Fruit fly (Drosophila melanogaster): ENCODE results near the gene SPE.

SPE gene

DNA sequence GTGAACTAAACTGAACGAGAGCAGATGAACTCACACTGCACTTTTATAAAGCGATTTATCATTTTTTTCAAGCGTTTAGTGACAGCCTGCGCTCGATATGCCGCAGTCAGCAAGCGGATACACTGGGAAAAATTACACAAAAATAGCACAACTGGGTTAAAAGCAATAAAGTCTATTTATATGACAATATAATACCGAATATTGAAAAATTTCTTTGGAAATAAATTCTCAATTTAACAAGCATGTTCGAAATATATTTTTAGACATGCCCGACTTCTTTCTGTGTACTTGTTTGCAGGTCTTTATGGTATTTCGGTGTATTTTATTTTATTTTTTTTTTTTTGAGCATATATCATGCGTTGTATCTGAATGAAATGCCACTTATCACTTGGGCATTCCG lies 27.8 kb downstream of the SPE start:
- peak; percentile 50 for TF ChIP-seq ranshi (GFP tag; IDR thresholded peaks at IDR 0.05)
- peak; percentile 39 for TF ChIP-seq CG4424 (GFP tag; optimal IDR thresholded peaks at IDR 0.05)
- peak; percentile 33 for TF ChIP-seq CG33557 (GFP tag; optimal IDR thresholded peaks at IDR 0.05)
- TF ChIP-seq her (GFP tag; optimal IDR thresholded peaks at IDR 0.05): no peak
- TF ChIP-seq lbe (GFP tag; optimal IDR thresholded peaks at IDR 0.05): peak; percentile 77
- no peak for TF ChIP-seq CG9932 (GFP tag; IDR thresholded peaks at IDR 0.05)
- TF ChIP-seq ara (GFP tag; IDR thresholded peaks at IDR 0.05): peak; percentile 75
- TF ChIP-seq Xbp1 (GFP tag; optimal IDR thresholded peaks at IDR 0.05): peak; percentile 78
- no peak for TF ChIP-seq sc (optimal IDR thresholded peaks at IDR 0.05)
- TF ChIP-seq sc (GFP tag; optimal IDR thresholded peaks at IDR 0.05): peak; percentile 56
- 0 out of 2 replicates have a peak, but pooled peaks have one; percentile 48 for TF ChIP-seq seq (GFP tag; IDR thresholded peaks at IDR 0.05)
- no peak for TF ChIP-seq Fer2 (tag; optimal IDR thresholded peaks at IDR 0.05)
- peak; percentile 82 for TF ChIP-seq nau (GFP tag; optimal IDR thresholded peaks at IDR 0.05)
- no peak; the same call in 1 of the 2 replicates for TF ChIP-seq GATAe (GFP tag; conservative IDR thresholded peaks at IDR 0.05)
- TF ChIP-seq Trl (optimal IDR thresholded peaks at IDR 0.05): no peak
- TF ChIP-seq Trl (GFP tag; optimal IDR thresholded peaks at IDR 0.05): peak; percentile 49
- peak; percentile 26 for TF ChIP-seq btn (GFP tag; optimal IDR thresholded peaks at IDR 0.05)
- 0 out of 2 replicates have a peak, but pooled peaks have one; percentile 21 for TF ChIP-seq CG6689 (GFP tag; IDR thresholded peaks at IDR 0.05)
- TF ChIP-seq abd-A (tag; optimal IDR thresholded peaks at IDR 0.05): no peak
- TF ChIP-seq CG2889 (GFP tag; IDR thresholded peaks at IDR 0.05): peak; percentile 59; the same call in 1 of the 3 replicates
- TF ChIP-seq aop (GFP tag; IDR thresholded peaks at IDR 0.05): 0 out of 2 replicates have a peak, but pooled peaks have one; percentile 13
- peak; percentile 41 for TF ChIP-seq Bdp1 (GFP tag; optimal IDR thresholded peaks at IDR 0.05)
- TF ChIP-seq chif (GFP tag; optimal IDR thresholded peaks at IDR 0.05): peak; percentile 75 to 80
- 0 out of 3 replicates have a peak, but pooled peaks have one; percentile 32 for TF ChIP-seq CG17361 (GFP tag; IDR thresholded peaks at IDR 0.05)
- TF ChIP-seq CG13296 (GFP tag; optimal IDR thresholded peaks at IDR 0.05): peak; percentile 11
- no peak for TF ChIP-seq schlank (tag; optimal IDR thresholded peaks at IDR 0.05)
- TF ChIP-seq tio (GFP tag; optimal IDR thresholded peaks at IDR 0.05): peak; percentile 52
- TF ChIP-seq CG6765 (GFP tag; optimal IDR thresholded peaks at IDR 0.05): no peak
- TF ChIP-seq NC2α (GFP tag; optimal IDR thresholded peaks at IDR 0.05): no peak
- peak; percentile 44 to 66 for TF ChIP-seq Pdp1 (GFP tag; optimal IDR thresholded peaks at IDR 0.05)
- 0 out of 2 replicates have a peak, but pooled peaks have one; percentile 35 for TF ChIP-seq CG11085 (GFP tag; IDR thresholded peaks at IDR 0.05)
- peak; percentile 28 for TF ChIP-seq CG7786 (GFP tag; optimal IDR thresholded peaks at IDR 0.05)
- peak; percentile 16 for TF ChIP-seq CG6813 (GFP tag; optimal IDR thresholded peaks at IDR 0.05)
- TF ChIP-seq tgo (GFP tag; IDR thresholded peaks at IDR 0.05): peak; percentile 69
- TF ChIP-seq vvl (GFP tag; IDR thresholded peaks at IDR 0.05): peak; percentile 74
- TF ChIP-seq CG31388 (GFP tag; optimal IDR thresholded peaks at IDR 0.05): peak; percentile 64
- TF ChIP-seq H2.0 (GFP tag; IDR thresholded peaks at IDR 0.05): peak; percentile 57
- TF ChIP-seq Bgb (GFP tag; IDR thresholded peaks at IDR 0.05; ENCODE audit: partially characterized antibody): no peak
- peak; percentile 34 for TF ChIP-seq CG9817 (tag; optimal IDR thresholded peaks at IDR 0.05)
- TF ChIP-seq Abd-B (GFP tag; optimal IDR thresholded peaks at IDR 0.05): peak; percentile 70
- TF ChIP-seq Six4 (GFP tag; optimal IDR thresholded peaks at IDR 0.05): peak; percentile 40
- peak; percentile 29; the same call in 1 of the 3 replicates for TF ChIP-seq Optix (GFP tag; IDR thresholded peaks at IDR 0.05)
- peak; percentile 80 for TF ChIP-seq dmrt11E (tag; optimal IDR thresholded peaks at IDR 0.05)
- peak; percentile 59; the same call in 1 of the 3 replicates for TF ChIP-seq dysf (GFP tag; IDR thresholded peaks at IDR 0.05)
- TF ChIP-seq HLH4C (GFP tag; IDR thresholded peaks at IDR 0.05; ENCODE audit: partially characterized antibody): no peak
- peak in 1 of 2 experiments; percentile 48 for TF ChIP-seq Eip74EF (GFP tag; optimal IDR thresholded peaks at IDR 0.05)
- peak; percentile 9 for TF ChIP-seq CTCF (GFP tag; optimal IDR thresholded peaks at IDR 0.05)
- no peak for TF ChIP-seq crol (GFP tag; IDR thresholded peaks at IDR 0.05)
- peak; percentile 40 for TF ChIP-seq fd3F (GFP tag; optimal IDR thresholded peaks at IDR 0.05)
- no peak for TF ChIP-seq zfh2 (GFP tag; optimal IDR thresholded peaks at IDR 0.05)
- TF ChIP-seq ttk (GFP tag; IDR thresholded peaks at IDR 0.05): peak; percentile 70
- peak; percentile 47 for TF ChIP-seq bcd (GFP tag; optimal IDR thresholded peaks at IDR 0.05)
